Fruit fly (Drosophila melanogaster): ENCODE measurements around the gene Ge-1.

Ge-1 gene

DNA sequence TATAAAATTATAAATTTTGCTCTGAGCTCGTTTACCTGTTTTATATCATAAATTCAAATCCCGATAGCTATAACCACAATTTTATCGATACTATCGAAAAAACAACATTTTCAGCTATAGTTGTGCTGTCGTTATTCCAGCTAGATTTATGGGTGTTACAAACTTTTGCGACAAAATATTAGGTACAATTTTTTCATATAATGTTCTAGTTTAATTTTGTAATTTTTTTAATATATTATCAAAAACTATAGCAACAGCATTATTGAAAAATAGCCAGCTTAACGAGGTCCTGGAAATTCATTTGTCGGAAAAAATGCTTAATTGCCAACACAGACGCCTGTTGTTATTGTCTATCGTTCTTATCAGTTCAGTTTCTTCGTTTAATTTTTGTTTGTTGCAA lies 9.6 kb downstream of the Ge-1 start, which contains the start of gene Wdr59 (continued):
- TF ChIP-seq bigmax (GFP tag; optimal IDR thresholded peaks at IDR 0.05) (no peak), Asciz (GFP tag; optimal IDR thresholded peaks at IDR 0.05) (no peak), ac (GFP tag; optimal IDR thresholded peaks at IDR 0.05) (no peak), CG9215 (GFP tag; IDR thresholded peaks at IDR 0.05) (no peak), TFAM (GFP tag; optimal IDR thresholded peaks at IDR 0.05) (no peak), ind (GFP tag; optimal IDR thresholded peaks at IDR 0.05) (peak; percentile 52), prd (optimal IDR thresholded peaks at IDR 0.05) (no peak), prd (GFP tag; IDR thresholded peaks at IDR 0.05) (peak; percentile 59; the same call in 1 of the 3 replicates), NC2α (GFP tag; optimal IDR thresholded peaks at IDR 0.05) (no peak), MBD-R2 (GFP tag; IDR thresholded peaks at IDR 0.05) (peak; percentile 49; the same call in 1 of the 2 replicates), dysf (GFP tag; IDR thresholded peaks at IDR 0.05) (no peak), CG30431 (GFP tag; optimal IDR thresholded peaks at IDR 0.05) (no peak), zfh2 (GFP tag; optimal IDR thresholded peaks at IDR 0.05) (no peak), CG5180 (GFP tag; optimal IDR thresholded peaks at IDR 0.05) (no peak), Doc2 (GFP tag; IDR thresholded peaks at IDR 0.05) (no peak), CG6765 (GFP tag; optimal IDR thresholded peaks at IDR 0.05) (no peak), CG2678 (tag; optimal IDR thresholded peaks at IDR 0.05) (no peak), phol (tag; optimal IDR thresholded peaks at IDR 0.05) (peak; percentile 68), sc (optimal IDR thresholded peaks at IDR 0.05) (no peak), sc (GFP tag; optimal IDR thresholded peaks at IDR 0.05) (no peak), BEAF-32 (GFP tag; optimal IDR thresholded peaks at IDR 0.05) (peak; percentile 83), ranshi (GFP tag; IDR thresholded peaks at IDR 0.05) (0 out of 2 replicates have a peak, but pooled peaks have one; percentile 17), CG14050 (GFP tag; IDR thresholded peaks at IDR 0.05) (no peak), Awh (GFP tag; IDR thresholded peaks at IDR 0.05) (no peak), CG4360 (GFP tag; IDR thresholded peaks at IDR 0.05) (no peak), gro (GFP tag; optimal IDR thresholded peaks at IDR 0.05) (no peak), CG16813 (GFP tag; IDR thresholded peaks at IDR 0.05; ENCODE audit: partially characterized antibody) (peak; percentile 65), CG12391 (tag; optimal IDR thresholded peaks at IDR 0.05) (peak; percentile 75), hb (GFP tag; IDR thresholded peaks at IDR 0.05; ENCODE audit: partially characterized antibody) (no peak), Fer2 (tag; optimal IDR thresholded peaks at IDR 0.05) (no peak), Nf-YB (GFP tag; optimal IDR thresholded peaks at IDR 0.05) (no peak), vnd (GFP tag; IDR thresholded peaks at IDR 0.05; ENCODE audit: partially characterized antibody) (peak; percentile 52; the same call in 2 of the 3 replicates), Dek (tag; optimal IDR thresholded peaks at IDR 0.05) (peak; percentile 51), Tbp (GFP tag; optimal IDR thresholded peaks at IDR 0.05) (no peak), amos (GFP tag; IDR thresholded peaks at IDR 0.05; ENCODE audit: partially characterized antibody) (peak; percentile 58; the same call in 1 of the 2 replicates), CG10147 (GFP tag; optimal IDR thresholded peaks at IDR 0.05) (no peak), CG10366 (GFP tag; IDR thresholded peaks at IDR 0.05) (peak; percentile 35; the same call in 1 of the 2 replicates), jing (GFP tag; optimal IDR thresholded peaks at IDR 0.05) (no peak), HLH3B (GFP tag; IDR thresholded peaks at IDR 0.05) (no peak), btn (GFP tag; optimal IDR thresholded peaks at IDR 0.05) (no peak), wek (GFP tag; optimal IDR thresholded peaks at IDR 0.05) (no peak), Meics (GFP tag; optimal IDR thresholded peaks at IDR 0.05) (no peak), tio (GFP tag; optimal IDR thresholded peaks at IDR 0.05) (no peak), Hmx (GFP tag; optimal IDR thresholded peaks at IDR 0.05) (peak; percentile 2), CG33557 (GFP tag; optimal IDR thresholded peaks at IDR 0.05) (no peak), CG18764 (GFP tag; optimal IDR thresholded peaks at IDR 0.05) (peak; percentile 19), CG1647 (GFP tag; optimal IDR thresholded peaks at IDR 0.05) (no peak), D19A (tag; optimal IDR thresholded peaks at IDR 0.05) (no peak), CG34422 (GFP tag; IDR thresholded peaks at IDR 0.05) (no peak; the same call in 2 of the 3 replicates), Fer1 (GFP tag; optimal IDR thresholded peaks at IDR 0.05) (no peak), CG13624 (GFP tag; optimal IDR thresholded peaks at IDR 0.05) (no peak)

Data from whole organism, embryonic.